Fruit fly (Drosophila melanogaster): Measurements from ENCODE around the gene shop.

shop gene

DNA sequence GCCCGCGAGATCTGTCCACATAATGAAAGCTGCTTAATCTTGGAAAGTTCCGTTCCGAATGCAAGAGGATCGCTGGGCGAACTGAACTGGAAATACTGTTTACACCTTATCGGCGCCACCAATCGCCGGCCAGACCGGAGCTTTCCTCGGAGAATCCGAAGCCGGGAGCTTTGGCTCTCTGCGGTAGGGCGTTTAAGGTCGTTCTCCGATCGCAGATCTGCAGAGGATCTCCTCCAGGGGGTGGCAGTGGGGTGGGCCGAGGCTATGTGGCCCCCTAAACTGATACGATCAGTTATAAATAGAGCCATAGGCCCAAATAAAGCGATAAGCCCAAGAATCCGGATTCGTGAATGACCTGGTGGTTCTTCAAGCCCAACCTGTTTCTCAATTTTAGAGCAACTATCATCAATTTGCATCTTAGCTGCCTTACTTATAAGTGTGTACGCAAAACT is 9.0 kb upstream of the shop start, which contains the start of gene CG7322:
Gene CG7322 (minus strand): TSS at position 402 of the 452 bp plus-strand sequence.
- TF ChIP-seq CTCF (optimal IDR thresholded peaks at IDR 0.05): no peak
- no peak for TF ChIP-seq CG8478 (optimal IDR thresholded peaks at IDR 0.05)

DNA sequence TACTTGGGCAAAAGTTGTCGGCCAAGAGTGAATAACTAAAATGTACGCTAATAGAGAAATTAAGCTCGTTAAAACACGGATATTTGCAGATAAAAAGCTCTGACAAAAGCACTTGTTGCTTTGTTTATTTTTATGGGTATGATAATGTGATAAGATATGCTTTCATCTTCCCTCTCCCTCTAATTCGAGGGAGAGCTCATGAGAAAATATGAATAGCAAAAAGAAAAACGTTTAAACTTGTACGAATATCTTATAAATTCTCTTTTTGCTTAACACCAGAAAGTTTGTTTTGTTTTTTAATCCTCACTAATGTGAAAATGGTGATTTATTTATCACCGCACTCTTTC is 629 bp upstream of the shop start:
- no peak for TF ChIP-seq CTCF (optimal IDR thresholded peaks at IDR 0.05)
- no peak for TF ChIP-seq CG8478 (optimal IDR thresholded peaks at IDR 0.05)

DNA sequence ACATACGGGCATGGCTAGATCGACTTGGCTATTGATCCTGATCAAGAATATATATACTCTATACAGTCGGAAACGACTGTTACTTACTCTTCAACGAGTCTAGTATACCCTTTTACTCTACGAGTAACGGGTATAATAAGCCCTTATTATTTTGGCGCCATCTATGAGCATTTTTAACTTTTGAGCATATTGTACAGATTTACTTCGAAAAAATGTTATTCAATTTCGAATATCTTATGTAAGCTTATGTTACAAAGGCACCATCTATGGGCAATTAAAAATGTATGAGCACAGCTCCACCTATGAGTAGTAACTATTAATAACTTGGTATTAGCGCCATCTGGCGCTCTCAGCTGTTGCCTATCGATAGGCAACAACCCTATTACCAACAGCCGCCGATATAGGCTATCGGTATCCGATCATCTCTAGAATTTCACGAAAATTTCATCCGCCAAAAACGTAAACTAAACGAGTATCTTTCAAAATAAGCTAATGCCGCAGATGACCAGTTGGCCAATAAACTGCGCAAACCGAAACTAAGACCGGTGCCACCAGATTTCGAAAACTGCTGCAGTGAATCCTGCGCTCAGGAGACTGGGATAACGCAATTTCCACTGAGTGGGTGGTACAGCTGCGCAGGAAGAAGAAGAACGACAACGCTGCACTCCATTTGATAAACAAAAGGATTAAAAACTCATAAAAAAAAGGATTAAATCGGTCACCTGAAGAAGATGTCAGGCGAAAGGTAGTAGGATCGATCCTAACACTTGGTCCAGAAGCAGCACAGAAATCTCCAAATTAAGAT is 4.9 kb downstream of the shop start, which contains the start of gene htk:
Gene htk (plus strand): TSS at position 435 of the 805 bp plus-strand sequence.
- TF ChIP-seq CG8478 (optimal IDR thresholded peaks at IDR 0.05) (no peak), CTCF (optimal IDR thresholded peaks at IDR 0.05) (peak; percentile 98)

DNA sequence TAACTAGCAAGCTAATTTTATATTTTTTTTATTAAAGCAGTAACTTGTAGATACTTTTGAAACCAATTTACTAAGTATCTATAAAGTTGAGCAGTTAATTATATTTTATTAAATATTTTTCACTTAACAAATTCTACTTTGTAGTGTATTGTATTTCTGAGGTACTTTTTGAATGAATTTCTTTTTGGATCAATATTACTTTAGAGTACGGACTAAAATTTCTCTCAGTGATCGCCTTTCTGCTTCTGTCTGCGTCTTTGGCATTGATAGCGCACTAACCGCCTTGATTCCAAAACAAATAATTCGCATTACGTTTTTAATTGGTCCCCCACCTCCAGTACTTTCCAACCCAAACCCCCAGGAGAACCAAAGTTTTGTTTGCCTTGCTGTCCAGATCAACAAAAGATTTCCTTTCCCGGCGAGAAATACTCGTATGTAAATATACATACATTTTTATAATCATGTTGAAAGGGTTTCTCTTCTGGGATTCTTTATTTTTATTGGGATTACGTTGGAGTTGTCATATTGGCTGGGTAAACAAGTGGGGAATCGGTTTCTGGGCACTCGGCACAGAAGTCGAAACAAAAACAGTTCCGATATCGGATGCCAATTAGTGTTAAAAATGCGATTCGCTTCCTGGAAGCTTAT is 9.3 kb downstream of the shop start:
- TF ChIP-seq CTCF (optimal IDR thresholded peaks at IDR 0.05) (no peak), CG8478 (optimal IDR thresholded peaks at IDR 0.05) (no peak)

DNA sequence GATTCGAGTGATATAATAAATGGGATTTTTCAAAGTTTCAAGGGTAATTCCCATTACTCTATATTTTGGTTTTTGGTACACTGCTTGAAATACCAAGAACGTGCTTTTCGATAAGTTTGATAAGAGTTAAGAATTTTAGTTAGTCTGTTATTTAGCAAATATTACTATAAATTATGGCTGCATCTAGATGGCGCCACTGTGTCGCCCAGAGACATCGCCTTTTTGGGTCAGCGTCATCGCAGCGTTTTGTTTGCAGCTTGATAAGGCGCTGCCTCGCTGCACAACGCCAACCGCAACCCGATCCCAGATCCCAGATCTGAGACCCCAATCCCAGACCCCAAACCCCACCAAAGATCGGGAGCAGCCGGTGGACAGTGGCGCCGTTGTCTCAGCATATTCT is 9.9 kb downstream of the shop start:
- TF ChIP-seq CG8478 (optimal IDR thresholded peaks at IDR 0.05) (no peak), CTCF (optimal IDR thresholded peaks at IDR 0.05) (peak; percentile 70 to 74)

DNA sequence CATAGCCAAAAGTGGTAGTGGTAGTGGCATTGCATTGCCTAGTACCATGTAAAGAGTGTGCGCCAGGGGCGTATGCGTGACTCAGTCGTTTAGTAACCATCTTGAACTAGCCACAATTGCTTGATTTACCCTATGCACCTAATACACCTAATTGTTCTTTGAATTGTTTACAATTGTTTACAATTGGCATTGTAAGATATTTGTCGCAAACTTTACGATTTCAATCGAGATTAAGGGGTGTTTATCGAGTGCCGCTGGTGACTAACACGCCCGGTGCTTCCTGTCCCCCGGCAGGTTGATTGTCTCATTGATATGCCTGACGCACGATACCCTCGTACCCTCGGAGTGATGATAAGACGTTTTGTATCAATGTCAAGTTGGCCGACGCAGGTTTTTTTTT is 11.3 kb downstream of the shop start:
- TF ChIP-seq CG8478 (optimal IDR thresholded peaks at IDR 0.05): no peak
- TF ChIP-seq CTCF (optimal IDR thresholded peaks at IDR 0.05): no peak

DNA sequence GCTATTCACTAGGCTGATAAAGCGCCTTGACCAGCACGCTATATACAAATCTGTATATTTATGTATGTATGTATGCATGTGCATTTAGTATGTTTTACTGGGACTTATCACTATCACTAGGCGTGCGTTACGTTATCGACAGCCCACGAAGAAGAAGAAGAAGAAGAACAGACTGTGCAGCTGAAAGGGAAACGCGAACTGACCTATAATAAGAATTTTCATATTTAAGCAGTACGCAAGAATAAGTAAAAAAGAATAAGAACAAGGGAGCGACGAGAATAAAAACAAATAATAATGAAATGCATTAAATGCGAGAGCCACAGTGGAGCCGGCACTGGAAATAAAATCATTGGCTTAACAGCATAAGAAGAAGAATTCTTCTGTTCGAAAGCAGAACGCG is 12.1 kb downstream of the shop start:
- TF ChIP-seq CG8478 (optimal IDR thresholded peaks at IDR 0.05) (no peak), CTCF (optimal IDR thresholded peaks at IDR 0.05) (no peak)

DNA sequence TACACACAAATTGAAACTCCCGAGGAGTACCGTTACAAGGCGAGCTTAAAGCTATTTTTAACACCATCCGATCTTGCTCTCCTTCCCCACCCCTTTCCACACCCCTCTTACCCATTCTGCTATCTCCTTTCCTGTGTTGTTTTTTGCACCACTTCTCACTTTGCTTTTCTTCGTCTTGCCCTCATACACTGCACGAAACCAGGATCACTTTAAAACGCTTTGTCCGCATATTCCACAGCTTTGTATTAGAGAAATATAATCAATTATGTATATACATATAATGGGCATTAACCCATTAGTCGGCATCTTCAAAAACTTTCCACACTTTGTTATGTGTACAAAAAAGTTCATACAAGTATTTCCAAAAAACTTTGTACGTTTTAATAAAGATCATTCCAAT is 12.9 kb downstream of the shop start:
- TF ChIP-seq CTCF (optimal IDR thresholded peaks at IDR 0.05) (no peak), CG8478 (optimal IDR thresholded peaks at IDR 0.05) (no peak)

DNA sequence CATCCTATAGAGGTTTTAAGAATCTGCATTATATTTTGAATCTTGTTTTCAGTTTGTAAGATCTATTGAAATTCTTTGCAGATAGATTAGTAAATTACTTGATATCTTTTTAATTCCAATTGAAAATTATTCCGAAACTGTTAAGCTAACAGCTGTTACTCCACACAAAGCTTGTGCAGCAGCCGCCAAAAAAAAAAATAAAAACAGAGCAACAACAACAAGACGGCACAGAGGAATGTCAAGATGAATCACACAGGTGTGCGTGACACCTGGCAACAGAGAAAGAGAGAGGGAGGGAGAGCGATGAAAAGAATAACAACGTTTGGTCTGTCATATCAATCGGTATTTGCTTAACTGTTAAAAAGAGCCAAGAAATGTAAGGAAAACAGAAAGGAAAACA is 13.4 kb downstream of the shop start:
- TF ChIP-seq CTCF (optimal IDR thresholded peaks at IDR 0.05): no peak
- TF ChIP-seq CG8478 (optimal IDR thresholded peaks at IDR 0.05): no peak

DNA sequence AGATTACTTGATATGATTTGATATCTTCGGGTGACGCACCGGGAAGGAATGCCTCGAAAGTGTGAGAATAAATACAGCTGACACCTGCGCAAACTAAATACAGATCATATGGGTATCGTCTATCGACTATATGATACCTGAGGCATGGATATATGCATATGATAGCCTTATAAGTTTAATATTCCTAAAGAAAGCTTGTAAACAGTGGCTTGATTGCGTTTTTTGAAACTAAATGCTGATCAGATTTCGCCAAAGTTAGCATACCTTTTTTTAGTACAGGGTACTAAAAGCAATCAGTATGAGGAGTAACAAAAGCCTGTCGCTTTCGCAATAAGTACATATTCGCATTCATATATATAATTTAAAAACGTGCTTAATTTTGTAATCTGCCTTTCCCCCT is 14.0 kb downstream of the shop start:
- no peak for TF ChIP-seq CG8478 (optimal IDR thresholded peaks at IDR 0.05)
- TF ChIP-seq CTCF (optimal IDR thresholded peaks at IDR 0.05): no peak

DNA sequence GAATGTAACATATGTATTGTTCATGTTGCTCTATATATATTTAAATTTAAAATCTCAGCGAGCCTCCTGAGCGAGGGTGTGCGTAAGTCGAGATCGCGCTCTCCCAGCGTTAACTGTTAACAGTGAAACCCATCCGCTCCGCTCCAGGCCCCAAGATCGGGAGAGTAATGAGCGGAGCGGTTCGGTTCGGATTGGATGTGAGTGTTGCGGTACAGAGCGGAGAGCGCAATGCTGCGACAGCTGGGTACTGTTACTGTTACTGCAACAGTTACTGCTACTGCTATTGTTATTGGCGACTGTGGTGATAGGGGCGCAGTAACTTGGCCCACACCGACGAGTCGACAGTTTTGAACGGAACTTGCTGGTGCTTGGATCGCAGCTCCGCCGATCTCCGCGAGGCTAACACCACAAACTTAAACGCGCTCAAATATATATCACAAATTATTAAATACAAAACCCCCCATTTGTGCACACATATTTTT is 16.0 kb downstream of the shop start, which contains the start of gene Pvf1:
Gene Pvf1 (plus strand): TSS at position 312 of the 482 bp plus-strand sequence.
- TF ChIP-seq CTCF (optimal IDR thresholded peaks at IDR 0.05) (no peak), CG8478 (optimal IDR thresholded peaks at IDR 0.05) (no peak)

DNA sequence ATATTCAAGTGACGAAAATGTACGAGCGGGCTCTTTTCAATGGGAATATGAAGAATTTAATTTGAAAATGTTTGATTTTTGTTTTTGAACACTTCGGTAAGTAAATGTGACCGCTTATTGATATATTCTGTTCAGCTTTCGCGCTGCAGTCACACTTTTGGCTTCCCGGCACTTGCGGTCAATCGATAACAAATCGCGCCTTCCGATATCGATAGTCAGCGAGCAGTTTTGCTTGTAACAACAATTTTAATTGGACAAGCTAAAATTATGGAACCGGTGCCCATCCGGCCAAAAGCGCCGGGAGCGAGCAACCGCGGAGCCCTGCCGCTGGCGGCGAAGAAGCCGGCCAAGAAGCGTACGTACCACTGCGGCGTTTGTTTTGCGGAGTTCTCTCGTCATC is 18.0 kb downstream of the shop start, which contains the start of gene CG7101:
Gene CG7101 (plus strand): TSS at position 196 of the 400 bp plus-strand sequence.
- TF ChIP-seq CTCF (optimal IDR thresholded peaks at IDR 0.05) (no peak), CG8478 (optimal IDR thresholded peaks at IDR 0.05) (no peak)

DNA sequence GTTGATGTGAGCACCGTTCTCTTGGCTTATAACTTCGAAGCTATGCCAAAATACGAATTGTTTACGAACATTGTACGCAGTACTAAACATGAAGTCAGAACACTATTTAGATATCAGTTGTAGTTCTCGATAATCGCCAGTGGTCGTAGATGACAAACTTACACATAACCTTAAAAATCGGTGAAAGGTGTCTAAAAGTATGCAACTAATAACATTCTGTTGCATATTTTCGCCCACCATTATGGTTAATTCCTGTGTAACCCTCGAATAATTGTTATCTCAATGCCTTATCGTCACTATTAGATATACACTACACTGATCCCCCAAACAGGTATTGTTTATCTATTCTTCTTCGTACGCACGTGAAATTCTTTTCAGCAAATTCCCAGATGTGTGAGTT is 33.4 kb downstream of the shop start:
- no peak for TF ChIP-seq CTCF (optimal IDR thresholded peaks at IDR 0.05)
- TF ChIP-seq CG8478 (optimal IDR thresholded peaks at IDR 0.05): no peak

DNA sequence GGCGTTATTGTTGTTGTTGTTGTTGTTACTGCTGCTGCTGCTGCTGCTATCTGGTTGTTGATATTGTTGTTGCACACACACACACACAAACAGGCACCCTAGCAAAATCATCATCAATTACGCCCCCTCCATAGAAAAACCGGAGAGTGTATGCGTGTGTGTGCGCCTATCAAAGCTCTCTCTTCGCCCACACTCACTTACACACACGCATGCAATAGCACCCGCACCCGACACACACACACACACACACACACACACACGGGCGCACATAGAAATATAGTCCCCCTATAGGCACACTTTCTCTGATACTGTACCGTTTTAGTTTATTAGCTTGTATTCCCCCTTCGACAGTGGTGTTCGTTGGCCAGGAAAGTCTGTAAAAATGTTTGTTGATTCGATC is 34.0 kb downstream of the shop start:
- no peak for TF ChIP-seq CTCF (optimal IDR thresholded peaks at IDR 0.05)
- TF ChIP-seq CG8478 (optimal IDR thresholded peaks at IDR 0.05): no peak

DNA sequence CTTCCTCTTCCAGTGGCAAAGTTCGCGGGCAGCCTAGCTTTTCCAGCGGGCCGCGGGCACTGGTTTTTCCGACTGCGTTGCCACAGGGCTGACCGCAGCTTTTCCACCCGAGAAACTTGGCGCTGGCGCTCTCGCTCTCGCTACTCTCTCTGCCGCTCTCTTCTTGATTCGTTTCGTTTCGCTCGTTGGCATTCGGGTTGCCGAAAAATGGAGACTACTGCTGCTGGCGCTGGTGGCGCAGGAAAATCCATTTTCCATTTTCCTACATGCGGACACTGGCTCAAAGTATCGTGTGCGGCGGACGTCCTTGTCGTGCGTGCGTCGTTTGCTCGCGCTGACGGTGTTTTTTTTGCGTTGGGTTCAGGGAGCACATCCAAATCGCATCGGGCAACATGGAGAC is 35.3 kb downstream of the shop start, which contains the start of gene CG42450:
Gene CG42450 (plus strand): TSS at position 249 of the 400 bp plus-strand sequence.
- TF ChIP-seq CTCF (optimal IDR thresholded peaks at IDR 0.05): no peak
- TF ChIP-seq CG8478 (optimal IDR thresholded peaks at IDR 0.05): no peak

DNA sequence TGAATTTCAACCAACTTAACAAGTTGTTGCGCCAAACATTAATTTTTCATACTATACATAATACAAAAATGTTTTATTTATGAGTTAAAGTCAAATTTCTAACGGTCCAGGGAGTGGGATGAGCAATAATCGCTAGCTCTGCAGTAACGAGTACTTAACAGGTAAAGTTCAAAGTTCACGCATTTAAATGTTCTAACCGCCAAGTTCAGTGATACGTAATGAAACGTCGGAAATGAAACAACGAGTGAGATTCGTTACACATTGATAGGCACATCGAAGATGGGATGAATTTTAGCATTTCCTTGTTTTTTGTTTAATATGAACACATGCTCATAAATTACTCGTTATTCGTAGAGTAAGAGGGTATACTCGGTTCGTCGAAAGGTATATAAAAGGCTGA is 36.3 kb downstream of the shop start:
- TF ChIP-seq CG8478 (optimal IDR thresholded peaks at IDR 0.05): no peak
- no peak for TF ChIP-seq CTCF (optimal IDR thresholded peaks at IDR 0.05)
